Worm (Caenorhabditis elegans): ENCODE results near the gene let-754.
"Not testable (repeated sequence)": the region's sequence is repeated elsewhere in the genome, so short reads cannot be mapped to it uniquely, and the experiment has no call there.

DNA sequence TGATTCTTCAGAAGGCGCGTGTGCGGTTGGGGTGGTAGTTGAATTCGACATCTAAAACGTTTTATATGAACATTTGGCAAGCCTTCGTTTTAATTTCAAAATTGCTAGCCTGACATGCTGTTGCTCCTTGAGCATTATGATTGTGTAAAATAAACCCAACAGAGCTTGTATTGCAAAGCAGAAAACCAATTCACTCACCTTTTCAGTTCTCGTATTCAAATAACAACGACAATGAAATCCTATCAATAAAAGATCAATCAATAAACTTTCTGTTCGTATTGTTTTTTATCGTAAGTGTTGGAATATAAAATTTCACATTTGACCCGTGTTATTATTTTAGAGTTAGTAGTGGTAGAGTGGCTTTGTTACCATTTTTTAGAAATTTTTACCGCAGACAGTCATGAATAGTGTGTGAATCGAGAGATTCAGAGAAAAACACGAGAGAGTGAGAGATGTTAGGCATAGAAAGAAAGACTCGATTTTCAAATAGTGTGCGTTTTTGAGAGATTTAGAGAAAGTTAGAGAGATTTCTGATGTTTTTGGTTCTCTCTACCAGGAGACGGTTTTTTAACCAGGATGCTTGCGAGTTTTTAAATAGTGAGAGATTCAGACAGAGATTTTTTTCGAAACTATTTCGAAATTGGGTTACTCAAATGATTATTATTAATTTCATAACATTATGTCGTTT lies 6.0 kb upstream of the let-754 start, which contains the start of gene F54H12.10:
- not testable (repeated sequence) for TF ChIP-seq mdl-1 (tag; optimal IDR thresholded peaks at IDR 0.05); ztf-11 (tag; optimal IDR thresholded peaks at IDR 0.05); ama-1 (optimal IDR thresholded peaks at IDR 0.05); elt-2 (tag; optimal IDR thresholded peaks at IDR 0.05); ceh-16 (tag; optimal IDR thresholded peaks at IDR 0.05); aly-2 (tag; optimal IDR thresholded peaks at IDR 0.05)

All from whole organism, L3 larva.